Fruit fly (Drosophila melanogaster): ENCODE measurements around the gene CG13272.
A peak's percentile ranks its signal among the peaks of the same experiment; 100 is the strongest.

DNA sequence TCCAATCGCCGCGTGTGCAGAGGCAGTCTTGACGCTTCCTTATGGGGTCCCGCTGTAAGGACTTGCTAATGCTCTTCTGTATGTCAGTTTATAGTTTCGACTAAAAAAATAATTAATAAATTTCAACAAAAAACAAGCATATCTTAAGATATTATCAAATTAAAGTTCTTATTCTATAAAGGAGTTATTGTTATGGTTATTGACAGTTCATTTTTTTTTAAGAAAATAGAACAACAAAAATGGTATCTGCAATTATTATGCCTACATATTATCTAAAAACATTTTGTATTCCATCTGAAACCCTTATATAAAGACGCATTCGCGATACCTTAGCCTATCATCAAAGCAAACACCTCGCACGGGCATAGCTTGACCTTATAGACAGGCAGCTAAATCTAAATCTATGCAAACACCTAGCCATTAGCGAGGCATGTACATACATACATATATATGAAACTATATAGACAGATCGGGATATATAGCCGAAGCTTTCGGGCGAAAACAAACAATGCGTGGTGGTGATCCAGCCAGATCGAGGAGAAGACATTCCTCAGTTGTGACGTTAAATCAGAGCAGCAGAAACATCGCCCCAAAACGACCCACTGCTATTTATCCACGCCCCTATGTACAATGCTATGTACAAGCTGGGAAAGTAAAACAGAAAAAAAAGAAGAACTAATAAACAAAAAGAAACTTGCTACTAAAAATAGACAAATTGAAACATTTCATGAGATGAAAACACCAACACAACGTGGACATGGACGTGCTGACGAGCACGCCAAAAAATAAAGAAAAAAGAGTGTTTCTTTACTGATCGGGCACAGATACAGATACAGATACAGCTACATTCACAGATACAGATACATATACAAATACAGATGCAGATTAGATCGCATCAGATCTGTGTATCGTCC, 43.9 kb upstream of the CG13272 start, which contains the start of gene ppk17:
- TF ChIP-seq Mnt (GFP tag; optimal IDR thresholded peaks at IDR 0.05), result no peak
- TF ChIP-seq cic (GFP tag; optimal IDR thresholded peaks at IDR 0.05), result no peak
- TF ChIP-seq CG7045 (GFP tag; optimal IDR thresholded peaks at IDR 0.05), result no peak
- TF ChIP-seq CG7101 (tag; optimal IDR thresholded peaks at IDR 0.05), result no peak
- TF ChIP-seq toe (GFP tag; optimal IDR thresholded peaks at IDR 0.05), result no peak
- no peak for TF ChIP-seq bab1 (GFP tag; optimal IDR thresholded peaks at IDR 0.05)
- TF ChIP-seq kay (GFP tag; ENCODE audit: borderline replicate concordance), result peak; percentile 32

Measured in whole organism, adult.